Fruit fly (Drosophila melanogaster): ENCODE results near the gene Uch.

- TF ChIP-seq CG7101 (tag; optimal IDR thresholded peaks at IDR 0.05) = no peak
- TF ChIP-seq CG33017 (tag; optimal IDR thresholded peaks at IDR 0.05) = no peak
Measured at dm6 chr2L:2168894-2169456, 45.0 kb downstream of the Uch start.
